Worm (Caenorhabditis elegans): ENCODE results near the gene sri-74.

DNA sequence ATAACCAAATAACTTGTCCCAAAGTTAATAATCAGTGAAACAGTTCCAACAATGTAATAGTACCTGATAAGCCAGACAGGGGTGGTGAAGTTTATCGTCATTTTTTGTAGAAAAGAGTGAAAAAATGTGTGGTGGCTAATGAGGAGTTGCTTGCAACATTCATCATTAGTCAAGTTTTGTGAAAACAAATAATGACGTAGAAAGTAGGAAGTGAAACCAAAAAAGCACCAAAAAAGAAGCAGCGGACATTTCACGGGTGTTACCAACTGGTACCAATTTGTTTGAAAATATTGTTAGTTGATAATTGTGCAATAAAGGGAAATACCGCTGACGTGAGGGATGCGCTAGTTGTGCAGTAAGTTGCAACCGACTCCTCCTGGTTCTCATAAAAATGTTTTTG is 2.5 kb upstream of the sri-74 start, which contains the start of gene sri-36:
- TF ChIP-seq elt-3 (tag; optimal IDR thresholded peaks at IDR 0.05) (no peak), lsy-2 (tag; optimal IDR thresholded peaks at IDR 0.05) (no peak)
